Fruit fly (Drosophila melanogaster) whole organism: ENCODE results near the gene Prim2.

ENCODE experiments used
- CG8478 ChIP-seq: fragments of >200 bp; optimal IDR thresholded peaks from 2 replicates; lab custom pipeline; 2018; ENCODE audit warnings: inconsistent platforms
- Dll ChIP-seq: fragments of >200 bp; optimal IDR thresholded peaks from 2 replicates; lab custom pipeline; 2017
- EcR ChIP-seq, 2 experiments: fragments of >200 bp; optimal IDR thresholded peaks; 2 replicates each; lab custom pipeline; 2017; ENCODE audit warnings: missing biosample characterization in 2 of 2, missing genetic modification characterization in 2 of 2, missing genetic modification reagents in 2 of 2
- pan ChIP-seq: fragments of >200 bp; optimal IDR thresholded peaks from 2 replicates; lab custom pipeline; 2017
- psq ChIP-seq: fragments of >200 bp; optimal IDR thresholded peaks from 2 replicates; lab custom pipeline; 2017
- usp ChIP-seq: fragments of >200 bp; optimal IDR thresholded peaks from 2 replicates; lab custom pipeline; 2017; ENCODE audit warnings: missing biosample characterization, missing genetic modification characterization, mixed read lengths

The Prim2 gene

dm6 chr3L:20400515-20400914 lies 39.1 kb upstream of the Prim2 start:
- TF ChIP-seq psq (lab: Kevin White, UChicago) (no peak), pan (lab: Kevin White, UChicago) (no peak), Dll (lab: Kevin White, UChicago) (no peak), CG8478 (lab: Kevin White, UChicago) (no peak), usp (GFP tag; lab: Kevin White, UChicago) (no peak), EcR (GFP tag; optimal IDR thresholded peaks at IDR 0.05; lab: Kevin White, UChicago) (no peak)

dm6 chr3L:20399550-20400109 lies 38.2 kb upstream of the Prim2 start:
- TF ChIP-seq Dll (lab: Kevin White, UChicago) (no peak), pan (lab: Kevin White, UChicago) (no peak), usp (GFP tag; lab: Kevin White, UChicago) (no peak), CG8478 (lab: Kevin White, UChicago) (no peak), EcR (GFP tag; optimal IDR thresholded peaks at IDR 0.05; lab: Kevin White, UChicago) (no peak), psq (lab: Kevin White, UChicago) (no peak)

- TF ChIP-seq CG8478 (lab: Kevin White, UChicago): no peak
- TF ChIP-seq EcR (GFP tag; optimal IDR thresholded peaks at IDR 0.05; lab: Kevin White, UChicago): no peak
- TF ChIP-seq usp (GFP tag; lab: Kevin White, UChicago): no peak
- TF ChIP-seq pan (lab: Kevin White, UChicago): no peak
- no peak for TF ChIP-seq Dll (lab: Kevin White, UChicago)
- TF ChIP-seq psq (lab: Kevin White, UChicago): no peak
These were observed 37.1 kb upstream of the Prim2 start for dm6 chr3L:20398243-20399222.

dm6 chr3L:20397770-20398169 lies 36.4 kb upstream of the Prim2 start:
- TF ChIP-seq CG8478 (lab: Kevin White, UChicago) (no peak), usp (GFP tag; lab: Kevin White, UChicago) (no peak), pan (lab: Kevin White, UChicago) (no peak), psq (lab: Kevin White, UChicago) (no peak), Dll (lab: Kevin White, UChicago) (no peak), EcR (GFP tag; optimal IDR thresholded peaks at IDR 0.05; lab: Kevin White, UChicago) (no peak)

dm6 chr3L:20396047-20396446 lies 34.7 kb upstream of the Prim2 start:
- TF ChIP-seq psq (lab: Kevin White, UChicago): no peak
- TF ChIP-seq usp (GFP tag; lab: Kevin White, UChicago): no peak
- no peak for TF ChIP-seq Dll (lab: Kevin White, UChicago)
- no peak for TF ChIP-seq pan (lab: Kevin White, UChicago)
- no peak for TF ChIP-seq EcR (GFP tag; optimal IDR thresholded peaks at IDR 0.05; lab: Kevin White, UChicago)
- no peak for TF ChIP-seq CG8478 (lab: Kevin White, UChicago)

- TF ChIP-seq pan (lab: Kevin White, UChicago) (peak; percentile 67), psq (lab: Kevin White, UChicago) (no peak)
These were observed 34.0 kb upstream of the Prim2 start for dm6 chr3L:20395257-20395909.

dm6 chr3L:20393357-20393756 lies 32.0 kb upstream of the Prim2 start, which contains the start of gene CG33969:
Gene CG33969 (minus strand): TSS chr3L:20393553.
- no peak for TF ChIP-seq Dll (lab: Kevin White, UChicago)
- no peak for TF ChIP-seq usp (GFP tag; lab: Kevin White, UChicago)
- no peak for TF ChIP-seq EcR (GFP tag; optimal IDR thresholded peaks at IDR 0.05; lab: Kevin White, UChicago)
- TF ChIP-seq pan (lab: Kevin White, UChicago): no peak
- no peak for TF ChIP-seq psq (lab: Kevin White, UChicago)
- no peak for TF ChIP-seq CG8478 (lab: Kevin White, UChicago)

dm6 chr3L:20388983-20389382 lies 27.6 kb upstream of the Prim2 start:
- no peak for TF ChIP-seq CG8478 (lab: Kevin White, UChicago)
- no peak for TF ChIP-seq usp (GFP tag; lab: Kevin White, UChicago)
- TF ChIP-seq EcR (GFP tag; optimal IDR thresholded peaks at IDR 0.05; lab: Kevin White, UChicago): no peak
- TF ChIP-seq psq (lab: Kevin White, UChicago): no peak
- TF ChIP-seq pan (lab: Kevin White, UChicago): no peak
- no peak for TF ChIP-seq Dll (lab: Kevin White, UChicago)

- no peak for TF ChIP-seq usp (GFP tag; lab: Kevin White, UChicago)
- no peak for TF ChIP-seq EcR (GFP tag; optimal IDR thresholded peaks at IDR 0.05; lab: Kevin White, UChicago)
- no peak for TF ChIP-seq CG8478 (lab: Kevin White, UChicago)
- no peak for TF ChIP-seq psq (lab: Kevin White, UChicago)
- TF ChIP-seq Dll (lab: Kevin White, UChicago): no peak
- TF ChIP-seq pan (lab: Kevin White, UChicago): no peak
These were observed 26.4 kb upstream of the Prim2 start for dm6 chr3L:20387843-20388163.

- TF ChIP-seq usp (GFP tag; lab: Kevin White, UChicago): no peak
- no peak for TF ChIP-seq Dll (lab: Kevin White, UChicago)
- TF ChIP-seq CG8478 (lab: Kevin White, UChicago): no peak
- TF ChIP-seq psq (lab: Kevin White, UChicago): no peak
- TF ChIP-seq pan (lab: Kevin White, UChicago): no peak
- TF ChIP-seq EcR (GFP tag; optimal IDR thresholded peaks at IDR 0.05; lab: Kevin White, UChicago): no peak
These were observed 25.9 kb upstream of the Prim2 start for dm6 chr3L:20387038-20387842.
